Fruit fly (Drosophila melanogaster) whole organism, prepupa: ENCODE measurements around the gene Teh1.

Experiments
- Blimp-1 ChIP-seq: fragments of 200-800 bp; sonication (Bioruptor generic); optimal IDR thresholded peaks from 3 replicates; lab custom pipeline; 2017; ENCODE audit warnings: missing biosample characterization, missing genetic modification characterization, mild to moderate bottlenecking, moderate library complexity, missing genetic modification reagents
- CG10631 ChIP-seq: fragments of 200-800 bp; sonication (Bioruptor generic); optimal IDR thresholded peaks from 2 replicates; lab custom pipeline; 2016; ENCODE audit warnings: missing biosample characterization, missing genetic modification characterization
- CG1621 ChIP-seq: fragments of 200-800 bp; sonication (Bioruptor generic); optimal IDR thresholded peaks from 3 replicates; lab custom pipeline; 2018; ENCODE audit warnings: missing biosample characterization, mild to moderate bottlenecking, missing genetic modification characterization
- CG16779 ChIP-seq: fragments of 200-800 bp; sonication (Bioruptor generic); optimal IDR thresholded peaks from 3 replicates; lab custom pipeline; 2017; ENCODE audit warnings: missing biosample characterization, mild to moderate bottlenecking, missing genetic modification characterization
- CG31627 ChIP-seq: fragments of 200-800 bp; sonication (Bioruptor generic); optimal IDR thresholded peaks from 3 replicates; lab custom pipeline; 2016; ENCODE audit warnings: missing biosample characterization, missing genetic modification characterization
- CG32006 ChIP-seq: fragments of 200-800 bp; sonication (Bioruptor generic); optimal IDR thresholded peaks from 3 replicates; lab custom pipeline; 2017; ENCODE audit warnings: missing biosample characterization, mild to moderate bottlenecking, missing genetic modification characterization
- CG34406 ChIP-seq: fragments of 200-800 bp; sonication (Bioruptor generic); optimal IDR thresholded peaks from 3 replicates; lab custom pipeline; 2016; ENCODE audit warnings: missing biosample characterization, missing genetic modification characterization
- CG3919 ChIP-seq: fragments of 200-800 bp; sonication (Bioruptor generic); optimal IDR thresholded peaks from 3 replicates; lab custom pipeline; 2016; ENCODE audit warnings: missing biosample characterization, missing genetic modification characterization
- CG6792 ChIP-seq: fragments of 200-800 bp; sonication (Bioruptor generic); optimal IDR thresholded peaks from 3 replicates; lab custom pipeline; 2016; ENCODE audit warnings: missing biosample characterization, missing genetic modification characterization
- CG7368 ChIP-seq: fragments of 200-800 bp; sonication (Bioruptor generic); optimal IDR thresholded peaks from 3 replicates; lab custom pipeline; 2016; ENCODE audit warnings: missing biosample characterization, missing genetic modification characterization
- CG8119 ChIP-seq: fragments of 200-800 bp; sonication (Bioruptor generic); IDR thresholded peaks from 3 replicates; pipeline ENCODE4 v1.3.6; 2022; ENCODE audit warnings: missing biosample characterization, missing genetic modification characterization
- CG8319 ChIP-seq: fragments of 200-800 bp; sonication (Bioruptor generic); optimal IDR thresholded peaks from 3 replicates; lab custom pipeline; 2016; ENCODE audit warnings: missing biosample characterization, missing genetic modification characterization
- Eip78C ChIP-seq: fragments of 200-800 bp; sonication (Bioruptor generic); peaks from one replicate; lab custom pipeline; 2016; ENCODE audit warnings: missing biosample characterization, missing genetic modification characterization
- Eip93F ChIP-seq: fragments of 200-800 bp; sonication (Bioruptor generic); optimal IDR thresholded peaks from 2 replicates; lab custom pipeline; 2016; ENCODE audit warnings: missing biosample characterization, mild to moderate bottlenecking, missing genetic modification characterization
- Ets21C ChIP-seq: fragments of 200-800 bp; sonication (Bioruptor generic); optimal IDR thresholded peaks from 3 replicates; lab custom pipeline; 2016; ENCODE audit warnings: missing biosample characterization, missing genetic modification characterization
- Hr38 ChIP-seq: sonication (Bioruptor generic); optimal IDR thresholded peaks from 2 replicates; lab custom pipeline; 2016; ENCODE audit warnings: missing biosample characterization, missing genetic modification characterization
- Hr39 ChIP-seq: fragments of 200-800 bp; sonication (Bioruptor generic); optimal IDR thresholded peaks from 2 replicates; lab custom pipeline; 2016; ENCODE audit warnings: missing biosample characterization, missing genetic modification characterization
- Hr4 ChIP-seq: fragments of 200-800 bp; sonication (Bioruptor generic); optimal IDR thresholded peaks from 3 replicates; lab custom pipeline; 2016; ENCODE audit warnings: missing biosample characterization, missing genetic modification characterization
- Met ChIP-seq: fragments of 200-800 bp; sonication (Bioruptor generic); optimal IDR thresholded peaks from 3 replicates; lab custom pipeline; 2016; ENCODE audit warnings: missing biosample characterization, missing genetic modification characterization
- achi ChIP-seq: fragments of 200-800 bp; sonication (Bioruptor generic); optimal IDR thresholded peaks from 3 replicates; lab custom pipeline; 2016; ENCODE audit warnings: missing biosample characterization, missing genetic modification characterization
- acj6 ChIP-seq: fragments of 200-800 bp; sonication (Bioruptor generic); optimal IDR thresholded peaks from 3 replicates; lab custom pipeline; 2016; ENCODE audit warnings: missing biosample characterization, missing genetic modification characterization
- cyc ChIP-seq: fragments of 200-800 bp; sonication (Bioruptor generic); optimal IDR thresholded peaks from 3 replicates; lab custom pipeline; 2016; ENCODE audit warnings: missing biosample characterization, missing genetic modification characterization
- dsx ChIP-seq: fragments of 200-800 bp; optimal IDR thresholded peaks from 3 replicates; lab custom pipeline; 2019; ENCODE audit warnings: missing biosample characterization, mild to moderate bottlenecking, missing genetic modification characterization, moderate library complexity; ENCODE audit not compliant: poor library complexity, severe bottlenecking
- fd85E ChIP-seq: fragments of 200-800 bp; sonication (Bioruptor generic); optimal IDR thresholded peaks from 3 replicates; lab custom pipeline; 2016; ENCODE audit warnings: missing biosample characterization, missing genetic modification characterization
- fkh ChIP-seq: fragments of 200-800 bp; sonication (Bioruptor generic); optimal IDR thresholded peaks from 3 replicates; lab custom pipeline; 2017; ENCODE audit warnings: missing biosample characterization, mild to moderate bottlenecking, missing genetic modification characterization, moderate library complexity
- spab ChIP-seq: fragments of 200-800 bp; sonication (Bioruptor generic); optimal IDR thresholded peaks from 2 replicates; lab custom pipeline; 2017; ENCODE audit warnings: missing biosample characterization, mild to moderate bottlenecking, missing genetic modification characterization, missing genetic modification reagents
- svp ChIP-seq: fragments of 200-800 bp; sonication (Bioruptor generic); peaks from one replicate; lab custom pipeline; 2016; ENCODE audit warnings: missing biosample characterization, missing genetic modification characterization
- topi ChIP-seq: fragments of 200-800 bp; sonication (Bioruptor generic); optimal IDR thresholded peaks from 3 replicates; lab custom pipeline; 2016; ENCODE audit warnings: missing biosample characterization, missing genetic modification characterization
- vri ChIP-seq: fragments of 200-800 bp; sonication (Bioruptor generic); optimal IDR thresholded peaks from 3 replicates; lab custom pipeline; 2016; ENCODE audit warnings: missing biosample characterization, mild to moderate bottlenecking, missing genetic modification characterization

Teh1 gene

dm6 chr3R:9881348-9881901 is 13.5 kb upstream of the Teh1 start (continued):
- TF ChIP-seq CG10631 (GFP tag; lab: Kevin White, UChicago) = no peak
- peak; percentile 55 for TF ChIP-seq CG1621 (tag; lab: Kevin White, UChicago)
- TF ChIP-seq CG32006 (GFP tag; lab: Kevin White, UChicago) = peak; percentile 1
- TF ChIP-seq CG6792 (GFP tag; lab: Kevin White, UChicago) = no peak
- TF ChIP-seq fd85E (GFP tag; lab: Kevin White, UChicago) = peak; percentile 12
- TF ChIP-seq CG34406 (GFP tag; lab: Kevin White, UChicago) = peak; percentile 2
- no peak for TF ChIP-seq CG16779 (tag; lab: Kevin White, UChicago)
- no peak for TF ChIP-seq Hr38 (GFP tag; lab: Kevin White, UChicago)
- TF ChIP-seq topi (GFP tag; lab: Kevin White, UChicago) = no peak
- TF ChIP-seq Hr4 = no peak

dm6 chr3R:9879880-9880852 is 12.2 kb upstream of the Teh1 start:
- TF ChIP-seq Hr39 (no peak), CG6792 (GFP tag; lab: Kevin White, UChicago) (no peak), Blimp-1 (GFP tag; lab: Kevin White, UChicago) (peak; percentile 70)

dm6 chr3R:9879288-9879687 is 11.4 kb upstream of the Teh1 start:
- TF ChIP-seq Eip93F (GFP tag; lab: Kevin White, UChicago) (no peak), Eip78C (GFP tag; lab: Kevin White, UChicago) (peak; percentile 46), CG8319 (GFP tag; lab: Kevin White, UChicago) (no peak), CG3919 (GFP tag; lab: Kevin White, UChicago) (no peak), acj6 (GFP tag; lab: Kevin White, UChicago) (no peak), spab (GFP tag; lab: Kevin White, UChicago) (no peak), achi (GFP tag; lab: Kevin White, UChicago) (no peak), CG31627 (GFP tag; lab: Kevin White, UChicago) (no peak), Hr39 (no peak), cyc (GFP tag; lab: Kevin White, UChicago) (no peak), dsx (no peak), Blimp-1 (GFP tag; lab: Kevin White, UChicago) (peak; percentile 89), fd85E (GFP tag; lab: Kevin White, UChicago) (no peak), CG8119 (GFP tag; lab: Robert Waterston, UW) (no peak), CG7368 (GFP tag; lab: Kevin White, UChicago) (no peak)

- TF ChIP-seq achi (GFP tag; lab: Kevin White, UChicago) (no peak), Eip78C (GFP tag; lab: Kevin White, UChicago) (peak; percentile 32), fkh (GFP tag; lab: Kevin White, UChicago) (peak; percentile 9)
- TF ChIP-seq, all 60 proteins: peak for 2
Observed at dm6 chr3R:9878026-9878997, 10.4 kb upstream of the Teh1 start.

dm6 chr3R:9877153-9878025 is 9.5 kb upstream of the Teh1 start:
- TF ChIP-seq fkh (GFP tag; lab: Kevin White, UChicago) (peak; percentile 42), svp (GFP tag; lab: Kevin White, UChicago) (peak; percentile 16), Eip78C (GFP tag; lab: Kevin White, UChicago) (peak; percentile 27), dsx (peak; percentile 20), vri (GFP tag; lab: Kevin White, UChicago) (peak; percentile 32), Ets21C (GFP tag; lab: Kevin White, UChicago) (no peak), Met (GFP tag; lab: Kevin White, UChicago) (no peak), CG16779 (tag; lab: Kevin White, UChicago) (peak; percentile 28)
